Fruit fly (Drosophila melanogaster): Measurements from ENCODE around the gene kat-60L1.

dm6 chr3R:5833948-5834504 lies 52.5 kb downstream of the kat-60L1 start:
- TF ChIP-seq ttk (optimal IDR thresholded peaks at IDR 0.05) (no peak), Sin3A (optimal IDR thresholded peaks at IDR 0.05) (no peak), h (optimal IDR thresholded peaks at IDR 0.05) (no peak)
